Worm (Caenorhabditis elegans): ENCODE data around the gene R04E5.8.

R04E5.8 gene

DNA sequence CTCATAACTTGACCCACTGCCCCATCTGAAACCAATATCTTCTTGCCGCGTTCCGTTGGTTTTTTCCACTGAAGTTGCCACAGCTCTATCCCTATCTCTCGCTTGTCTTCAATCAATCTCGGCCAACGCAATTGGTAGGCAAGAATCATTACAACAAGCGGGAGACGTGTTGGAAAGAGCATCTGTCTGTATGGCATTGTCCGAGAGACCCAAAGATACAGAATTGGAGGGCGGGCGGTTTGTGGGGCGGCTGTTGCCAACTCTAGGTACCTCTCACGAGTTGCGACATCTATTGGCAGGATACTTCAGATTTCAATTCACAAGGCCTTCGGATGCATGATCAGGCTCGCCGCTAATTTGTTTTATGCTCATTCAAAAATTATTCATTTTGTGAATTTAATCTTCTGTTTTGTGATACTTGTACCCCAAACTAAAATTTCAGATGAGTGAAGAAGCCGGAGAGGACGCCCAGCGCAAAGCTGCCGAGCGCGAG, 16.9 kb downstream of the R04E5.8 start, which contains the start of gene unc-27:
Gene unc-27, plus strand, starts transcription at position 443 of the 493 bp plus-strand sequence.
- TF ChIP-seq fos-1 (tag; optimal IDR thresholded peaks at IDR 0.05): no peak
- TF ChIP-seq aly-2 (tag; optimal IDR thresholded peaks at IDR 0.05): no peak
- no peak for TF ChIP-seq nhr-11 (tag; optimal IDR thresholded peaks at IDR 0.05)
- no peak for TF ChIP-seq hlh-4 (tag; optimal IDR thresholded peaks at IDR 0.05)
- TF ChIP-seq lsy-2 (tag; optimal IDR thresholded peaks at IDR 0.05): peak in 1 of 2 experiments; percentile 23
- peak; percentile 74 for TF ChIP-seq nhr-71 (tag; optimal IDR thresholded peaks at IDR 0.05)
- TF ChIP-seq nhr-28 (tag; optimal IDR thresholded peaks at IDR 0.05): no peak
- peak; percentile 25 for TF ChIP-seq unc-130 (tag; optimal IDR thresholded peaks at IDR 0.05)
- TF ChIP-seq fkh-4 (tag; optimal IDR thresholded peaks at IDR 0.05; ENCODE audit: borderline replicate concordance): peak; percentile 37
- no peak for TF ChIP-seq isw-1 (GFP tag; IDR thresholded peaks at IDR 0.05)
- TF ChIP-seq rnt-1 (tag; optimal IDR thresholded peaks at IDR 0.05): peak; percentile 81
- TF ChIP-seq C34B4.2 (tag; optimal IDR thresholded peaks at IDR 0.05): no peak
- TF ChIP-seq ama-1 (optimal IDR thresholded peaks at IDR 0.05): no peak
- peak; percentile 15 for TF ChIP-seq lin-39 (tag; optimal IDR thresholded peaks at IDR 0.05)
- no peak for TF ChIP-seq unc-62 (GFP tag; optimal IDR thresholded peaks at IDR 0.05)
- no peak for TF ChIP-seq aha-1 (tag; optimal IDR thresholded peaks at IDR 0.05)
- no peak for TF ChIP-seq tbx-2 (tag; optimal IDR thresholded peaks at IDR 0.05)
- TF ChIP-seq nhr-20 (tag; optimal IDR thresholded peaks at IDR 0.05): peak; percentile 20
- TF ChIP-seq sup-37 (GFP tag; optimal IDR thresholded peaks at IDR 0.05): no peak
- peak; percentile 92 for TF ChIP-seq pag-3 (tag; optimal IDR thresholded peaks at IDR 0.05; ENCODE audit: borderline replicate concordance, insufficient read depth)
- no peak for TF ChIP-seq mef-2 (tag; optimal IDR thresholded peaks at IDR 0.05)
- TF ChIP-seq efl-1 (optimal IDR thresholded peaks at IDR 0.05): no peak
- TF ChIP-seq efl-1 (GFP tag; optimal IDR thresholded peaks at IDR 0.05 in 1 of 2): no peak
- TF ChIP-seq lin-14 (GFP tag; optimal IDR thresholded peaks at IDR 0.05): peak; percentile 76
- no peak for TF ChIP-seq ztf-11 (tag; optimal IDR thresholded peaks at IDR 0.05)
- no peak for TF ChIP-seq ztf-4 (tag; optimal IDR thresholded peaks at IDR 0.05)
- TF ChIP-seq snu-23 (GFP tag; optimal IDR thresholded peaks at IDR 0.05): peak; percentile 14
- TF ChIP-seq sox-4 (tag; optimal IDR thresholded peaks at IDR 0.05): no peak
- TF ChIP-seq fkh-10 (GFP tag; optimal IDR thresholded peaks at IDR 0.05): no peak
- TF ChIP-seq nhr-19 (GFP tag; conservative IDR thresholded peaks at IDR 0.05): peak; percentile 57
- TF ChIP-seq dsc-1 (tag; optimal IDR thresholded peaks at IDR 0.05): peak; percentile 82
- TF ChIP-seq vab-15 (tag; optimal IDR thresholded peaks at IDR 0.05): no peak
- TF ChIP-seq mab-9 (GFP tag; IDR thresholded peaks at IDR 0.05): no peak
- TF ChIP-seq ceh-88 (GFP tag; IDR thresholded peaks at IDR 0.05): no peak
- TF ChIP-seq mep-1 (tag; optimal IDR thresholded peaks at IDR 0.05): no peak
- no peak for TF ChIP-seq ceh-8 (GFP tag; optimal IDR thresholded peaks at IDR 0.05)

DNA sequence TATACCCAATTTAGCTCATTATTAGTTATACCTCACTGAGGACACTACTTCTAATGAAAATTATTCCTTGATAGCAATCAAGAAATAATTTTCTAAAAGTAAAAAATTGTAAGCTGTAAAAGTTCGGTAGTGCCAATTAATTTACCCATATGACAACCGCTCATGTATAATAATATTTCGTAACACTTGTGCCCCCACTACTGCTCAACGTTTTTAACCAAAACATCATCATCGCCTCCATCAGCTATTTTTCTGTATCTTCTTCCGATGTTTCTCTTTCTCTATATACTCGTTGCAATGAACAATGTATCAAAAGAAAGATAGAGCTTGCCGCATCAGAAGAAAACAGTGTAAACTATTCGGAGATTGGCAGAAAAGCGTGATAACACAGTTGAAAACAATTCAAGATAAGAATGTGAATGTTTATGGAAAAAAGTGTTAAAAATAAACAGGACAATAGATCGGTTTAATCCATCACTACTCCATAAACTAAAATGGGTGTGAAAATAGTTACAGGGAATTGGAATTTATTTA, 18.2 kb downstream of the R04E5.8 start:
- TF ChIP-seq nhr-11 (tag; optimal IDR thresholded peaks at IDR 0.05): no peak
- peak in 1 of 3 experiments; percentile 9 for TF ChIP-seq ceh-82 (tag; optimal IDR thresholded peaks at IDR 0.05)
- TF ChIP-seq pax-3 (tag; optimal IDR thresholded peaks at IDR 0.05): no peak
- TF ChIP-seq rnt-1 (tag; optimal IDR thresholded peaks at IDR 0.05): peak; percentile 44
- TF ChIP-seq lin-39 (tag; optimal IDR thresholded peaks at IDR 0.05): peak; percentile 7
- TF ChIP-seq pag-3 (tag; optimal IDR thresholded peaks at IDR 0.05; ENCODE audit: borderline replicate concordance, insufficient read depth): peak; percentile 81
- no peak for TF ChIP-seq unc-86 (tag; optimal IDR thresholded peaks at IDR 0.05)
- no peak for TF ChIP-seq pqm-1 (tag; optimal IDR thresholded peaks at IDR 0.05)
- TF ChIP-seq swsn-7 (tag; optimal IDR thresholded peaks at IDR 0.05): no peak
- peak; percentile 20 for TF ChIP-seq nhr-71 (tag; optimal IDR thresholded peaks at IDR 0.05)
- TF ChIP-seq grh-1 (GFP tag; IDR thresholded peaks at IDR 0.05): no peak
- TF ChIP-seq blmp-1 (tag; optimal IDR thresholded peaks at IDR 0.05): no peak
- peak; percentile 45 for TF ChIP-seq lin-14 (GFP tag; optimal IDR thresholded peaks at IDR 0.05)
- TF ChIP-seq lin-35 (GFP tag; optimal IDR thresholded peaks at IDR 0.05): no peak
